Fruit fly (Drosophila melanogaster) whole organism, embryonic: Measurements from ENCODE around the gene syd.

Experiments
- CG11504 ChIP-seq: fragments of 200-800 bp; sonication (Bioruptor generic); optimal IDR thresholded peaks from 3 replicates; lab custom pipeline; 2019; ENCODE audit warnings: missing biosample characterization, mild to moderate bottlenecking, missing genetic modification characterization, moderate library complexity
- Gsc ChIP-seq: fragments of 200-800 bp; sonication (Bioruptor generic); IDR thresholded peaks from 2 replicates; pipeline ENCODE4 v1.3.6; 2022; ENCODE audit warnings: missing biosample characterization, missing genetic modification characterization
- dysf ChIP-seq: fragments of 200-800 bp; sonication (Bioruptor generic); IDR thresholded peaks from 3 replicates; pipeline ENCODE4 v1.3.6; 2022; ENCODE audit warnings: missing biosample characterization, missing genetic modification characterization
- kay ChIP-seq: fragments of 200-800 bp; sonication (Bioruptor generic); optimal IDR thresholded peaks from 2 replicates; lab custom pipeline; 2016; ENCODE audit warnings: missing biosample characterization, missing genetic modification characterization
- scrt ChIP-seq: fragments of 200-800 bp; sonication (Bioruptor generic); optimal IDR thresholded peaks from 2 replicates; lab custom pipeline; 2018; ENCODE audit warnings: missing biosample characterization, mild to moderate bottlenecking, missing genetic modification characterization, moderate library complexity

DNA sequence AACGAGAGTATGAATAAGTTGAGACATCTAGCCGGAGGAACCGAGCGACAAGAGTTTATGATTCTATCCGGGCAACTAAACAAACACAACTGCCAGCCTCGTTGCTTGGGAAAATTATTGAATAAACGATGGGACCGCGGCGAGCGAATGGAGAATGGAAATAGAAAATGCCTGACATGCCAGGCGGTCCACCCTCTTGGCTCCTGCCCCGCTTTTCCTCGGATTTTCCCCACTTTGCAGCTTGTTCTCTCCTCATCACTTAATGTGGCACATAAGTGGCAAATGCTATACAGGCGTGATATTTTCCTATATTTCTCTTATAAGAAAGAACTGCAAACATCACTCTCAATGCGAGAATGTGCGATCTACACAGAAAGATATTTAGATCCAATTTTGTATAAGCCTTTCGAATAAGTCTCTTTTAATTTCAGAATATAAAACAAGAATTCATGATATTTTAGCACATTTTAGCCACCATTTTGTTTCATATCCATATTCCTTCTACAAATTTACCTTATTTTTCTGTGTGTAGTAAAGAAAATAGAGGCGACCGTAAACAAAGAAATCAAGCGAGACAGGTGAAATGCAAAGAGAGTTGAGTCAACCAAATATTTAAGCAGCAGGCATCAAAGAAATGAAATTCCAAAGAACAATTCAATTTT lies 32.3 kb downstream of the syd start:
- TF ChIP-seq scrt (GFP tag; lab: Kevin White, UChicago): peak; percentile 70
- TF ChIP-seq dysf (GFP tag; lab: Robert Waterston, UW): peak; percentile 86
- peak; percentile 58 for TF ChIP-seq kay (GFP tag; lab: Kevin White, UChicago)
- TF ChIP-seq Gsc (GFP tag; lab: Robert Waterston, UW): no peak
- peak; percentile 89 for TF ChIP-seq CG11504 (tag; lab: Kevin White, UChicago)
